Worm (Caenorhabditis elegans): ENCODE data around the gene mrps-14.

DNA sequence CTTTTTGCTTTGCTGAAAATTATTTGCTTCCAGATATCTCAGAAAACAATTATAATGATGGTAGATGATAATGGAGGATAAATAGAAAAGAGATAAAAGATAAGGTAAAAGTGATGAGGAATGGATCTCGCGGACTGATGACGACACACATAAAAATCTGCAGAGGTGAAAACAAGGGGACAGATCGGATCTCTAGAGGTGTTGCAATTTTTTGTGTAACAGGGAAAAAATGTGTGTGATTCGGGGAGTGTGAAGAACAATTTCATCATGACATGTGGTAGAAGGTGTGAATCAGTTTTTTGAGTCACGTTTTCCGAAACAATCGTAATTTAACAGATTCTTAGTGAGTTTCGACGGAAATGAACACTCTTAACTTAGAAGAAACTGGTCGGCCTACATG, 46.6 kb upstream of the mrps-14 start:
- no peak for TF ChIP-seq nhr-42 (GFP tag; IDR thresholded peaks at IDR 0.05)
- TF ChIP-seq mep-1 (tag; optimal IDR thresholded peaks at IDR 0.05) = no peak
- TF ChIP-seq unc-62 (GFP tag; optimal IDR thresholded peaks at IDR 0.05 in 1 of 2) = no peak
- TF ChIP-seq unc-62 (tag; optimal IDR thresholded peaks at IDR 0.05) = no peak
- peak; percentile 70 for TF ChIP-seq hlh-30 (tag; optimal IDR thresholded peaks at IDR 0.05; ENCODE audit: insufficient read depth)
- TF ChIP-seq ZK546.5 (tag; optimal IDR thresholded peaks at IDR 0.05) = no peak
- TF ChIP-seq nhr-76 (tag; optimal IDR thresholded peaks at IDR 0.05) = no peak
- no peak for TF ChIP-seq ceh-62 (tag; optimal IDR thresholded peaks at IDR 0.05)
- TF ChIP-seq hmg-1.1 (GFP tag; IDR thresholded peaks at IDR 0.05) = no peak
- TF ChIP-seq nhr-11 (tag; optimal IDR thresholded peaks at IDR 0.05) = no peak
- no peak for TF ChIP-seq skn-1 (tag; optimal IDR thresholded peaks at IDR 0.05)
- no peak for TF ChIP-seq spr-3 (GFP tag; optimal IDR thresholded peaks at IDR 0.05)
- no peak for TF ChIP-seq zip-11 (GFP tag; IDR thresholded peaks at IDR 0.05)
- TF ChIP-seq lin-1 (GFP tag; IDR thresholded peaks at IDR 0.05) = no peak

All from whole organism, L4 larva.